Fruit fly (Drosophila melanogaster) whole organism, pupa: Measurements from ENCODE around the gene CG1927.

Source experiments
- CG10348 ChIP-seq: fragments of 200-800 bp; sonication (Bioruptor generic); IDR thresholded peaks from 2 replicates; pipeline ENCODE4 v1.3.6; 2022; ENCODE audit warnings: missing biosample characterization, missing genetic modification characterization
- CG12605 ChIP-seq: fragments of 200-800 bp; sonication (Bioruptor generic); IDR thresholded peaks from 2 replicates; pipeline ENCODE4 v1.3.6; 2022; ENCODE audit warnings: missing biosample characterization, missing genetic modification characterization
- CG13204 ChIP-seq: fragments of 200-800 bp; sonication (Bioruptor generic); optimal IDR thresholded peaks from 2 replicates; lab custom pipeline; 2018; ENCODE audit warnings: missing biosample characterization, mild to moderate bottlenecking, missing genetic modification characterization, moderate library complexity
- CG14655 ChIP-seq: fragments of 200-800 bp; sonication (Bioruptor generic); optimal IDR thresholded peaks from 3 replicates; lab custom pipeline; 2017; ENCODE audit warnings: mild to moderate bottlenecking, missing biosample characterization, missing genetic modification reagents, missing genetic modification characterization
- CG15710 ChIP-seq: fragments of 200-800 bp; sonication (Bioruptor generic); optimal IDR thresholded peaks from 2 replicates; lab custom pipeline; 2018; ENCODE audit warnings: missing biosample characterization, mild to moderate bottlenecking, missing genetic modification characterization, moderate library complexity
- CG17806 ChIP-seq: fragments of 200-800 bp; sonication (Bioruptor generic); optimal IDR thresholded peaks from 2 replicates; lab custom pipeline; 2018; ENCODE audit warnings: missing biosample characterization, mild to moderate bottlenecking, missing genetic modification characterization, moderate library complexity
- CG32121 ChIP-seq: fragments of 200-800 bp; sonication (Bioruptor generic); IDR thresholded peaks from 2 replicates; pipeline ENCODE4 v1.3.6; 2022; ENCODE audit warnings: missing biosample characterization, missing genetic modification characterization
- CG34367 ChIP-seq: fragments of 200-800 bp; sonication (Bioruptor generic); optimal IDR thresholded peaks from 2 replicates; lab custom pipeline; 2018; ENCODE audit warnings: missing biosample characterization, mild to moderate bottlenecking, missing genetic modification characterization
- CG4496 ChIP-seq: fragments of 200-800 bp; sonication (Bioruptor generic); IDR thresholded peaks from 3 replicates; pipeline ENCODE4 v1.3.6; 2022; ENCODE audit warnings: missing biosample characterization, missing genetic modification characterization
- CG8159 ChIP-seq: fragments of 200-800 bp; sonication (Bioruptor generic); optimal IDR thresholded peaks from 3 replicates; lab custom pipeline; 2018; ENCODE audit warnings: missing biosample characterization, mild to moderate bottlenecking, missing genetic modification characterization, moderate library complexity
- CG8301 ChIP-seq: fragments of 200-800 bp; sonication (Bioruptor generic); optimal IDR thresholded peaks from 2 replicates; lab custom pipeline; 2018; ENCODE audit warnings: missing biosample characterization, mild to moderate bottlenecking, missing genetic modification characterization
- CG9948 ChIP-seq: fragments of 200-800 bp; sonication (Bioruptor generic); optimal IDR thresholded peaks from 2 replicates; lab custom pipeline; 2018; ENCODE audit warnings: missing biosample characterization, mild to moderate bottlenecking, missing genetic modification characterization, moderate library complexity
- D1 ChIP-seq: fragments of 200-800 bp; sonication (Bioruptor generic); optimal IDR thresholded peaks from 2 replicates; lab custom pipeline; 2018; ENCODE audit warnings: missing biosample characterization, mild to moderate bottlenecking, missing genetic modification characterization, moderate library complexity
- EcR ChIP-seq: fragments of 200-800 bp; sonication (Bioruptor generic); optimal IDR thresholded peaks from 3 replicates; lab custom pipeline; 2019; ENCODE audit warnings: missing biosample characterization, missing genetic modification characterization, mild to moderate bottlenecking, moderate library complexity, missing genetic modification reagents
- Ets98B ChIP-seq: fragments of 200-800 bp; sonication (Bioruptor generic); IDR thresholded peaks from 2 replicates; pipeline ENCODE4 v1.3.6; 2022; ENCODE audit warnings: missing biosample characterization, missing genetic modification characterization
- Pif1A ChIP-seq: fragments of 200-800 bp; sonication (Bioruptor generic); optimal IDR thresholded peaks from 3 replicates; lab custom pipeline; 2016; ENCODE audit warnings: missing biosample characterization, missing genetic modification characterization
- Pif1B ChIP-seq: fragments of 200-800 bp; sonication (Bioruptor generic); optimal IDR thresholded peaks from 3 replicates; lab custom pipeline; 2016; ENCODE audit warnings: missing biosample characterization, missing genetic modification characterization
- Snoo ChIP-seq: fragments of 200-800 bp; sonication (Bioruptor generic); optimal IDR thresholded peaks from 3 replicates; lab custom pipeline; 2017; ENCODE audit warnings: missing biosample characterization, mild to moderate bottlenecking, missing genetic modification characterization, inconsistent platforms
- fd96Ca ChIP-seq: fragments of 200-800 bp; sonication (Bioruptor generic); IDR thresholded peaks from 3 replicates; pipeline ENCODE4 v1.3.6; 2022; ENCODE audit warnings: missing biosample characterization, missing genetic modification characterization
- gl ChIP-seq: fragments of 200-800 bp; sonication (Bioruptor generic); optimal IDR thresholded peaks from 2 replicates; lab custom pipeline; 2018; ENCODE audit warnings: missing biosample characterization, mild to moderate bottlenecking, missing genetic modification characterization
- rn ChIP-seq: fragments of 200-800 bp; sonication (Bioruptor generic); IDR thresholded peaks from 2 replicates; pipeline ENCODE4 v1.3.6; 2022; ENCODE audit warnings: missing biosample characterization, missing genetic modification characterization

CG1927 gene

DNA sequence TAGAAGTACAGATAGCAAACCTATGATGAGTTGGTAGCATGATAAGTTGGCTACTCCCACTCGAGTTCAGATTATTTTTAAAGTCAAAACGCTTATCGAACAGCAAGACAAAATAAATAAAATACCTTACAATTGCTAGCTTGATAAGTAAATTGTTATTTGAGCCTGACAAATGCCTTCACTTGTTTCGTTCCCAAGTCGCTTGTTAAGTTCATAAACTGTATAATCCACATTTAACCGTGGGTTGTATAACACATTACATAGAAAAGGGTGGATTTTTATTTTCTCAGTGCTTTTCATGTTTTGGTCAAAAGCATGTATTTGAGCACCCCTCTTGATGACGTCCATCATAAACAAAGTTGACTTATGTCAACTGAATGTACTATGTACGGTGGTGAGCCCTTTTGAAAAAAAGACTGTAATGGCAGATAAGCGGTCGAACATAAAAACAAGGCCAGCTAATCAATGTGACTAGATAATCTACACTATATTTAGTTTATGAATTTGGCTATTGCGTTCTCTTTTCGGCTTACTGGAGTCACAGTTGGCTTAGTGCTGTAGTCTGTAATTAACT lies 987 bp downstream of the CG1927 start:
- TF ChIP-seq CG15710 (tag; lab: Kevin White, UChicago) (no peak), CG8159 (tag; lab: Kevin White, UChicago) (no peak), CG32121 (GFP tag; lab: Robert Waterston, UW) (no peak), Snoo (tag; lab: Kevin White, UChicago) (no peak), gl (tag; lab: Kevin White, UChicago) (no peak), CG9948 (tag; lab: Kevin White, UChicago) (no peak), CG17806 (tag; lab: Kevin White, UChicago) (no peak), Ets98B (no peak), D1 (tag; lab: Kevin White, UChicago) (no peak), CG34367 (no peak), CG10348 (GFP tag; lab: Robert Waterston, UW) (no peak), Pif1B (GFP tag; lab: Kevin White, UChicago) (no peak), CG4496 (GFP tag; lab: Robert Waterston, UW) (no peak), EcR (GFP tag; lab: Kevin White, UChicago) (no peak), CG14655 (GFP tag; lab: Kevin White, UChicago) (no peak), Pif1A (GFP tag; lab: Kevin White, UChicago) (no peak), CG12605 (GFP tag; lab: Robert Waterston, UW) (no peak), CG13204 (GFP tag; lab: Kevin White, UChicago) (no peak)

DNA sequence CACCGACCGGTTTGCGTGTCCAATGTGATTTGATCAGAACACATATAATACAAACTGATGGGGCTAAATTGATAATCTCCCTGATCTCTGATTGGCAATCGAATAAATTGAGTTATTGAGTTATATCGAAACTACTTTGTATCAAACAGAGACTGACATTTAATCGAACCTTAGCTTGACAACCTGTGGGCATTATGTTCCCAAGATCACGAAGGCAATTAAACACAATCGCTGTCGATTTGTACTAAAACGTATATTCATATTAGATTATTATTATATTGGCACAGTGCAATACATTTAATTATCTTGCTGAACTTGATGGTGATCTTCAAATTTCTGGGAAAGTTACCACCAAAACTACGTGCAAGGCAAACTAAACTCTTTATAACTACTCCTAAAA lies 1.5 kb downstream of the CG1927 start:
- TF ChIP-seq CG32121 (GFP tag; lab: Robert Waterston, UW) (no peak), CG34367 (no peak), EcR (GFP tag; lab: Kevin White, UChicago) (no peak), CG10348 (GFP tag; lab: Robert Waterston, UW) (no peak), Snoo (tag; lab: Kevin White, UChicago) (no peak), rn (GFP tag; lab: Robert Waterston, UW) (no peak), CG12605 (GFP tag; lab: Robert Waterston, UW) (no peak), gl (tag; lab: Kevin White, UChicago) (no peak), Pif1A (GFP tag; lab: Kevin White, UChicago) (no peak), CG8159 (tag; lab: Kevin White, UChicago) (no peak), Pif1B (GFP tag; lab: Kevin White, UChicago) (no peak), CG9948 (tag; lab: Kevin White, UChicago) (no peak), CG17806 (tag; lab: Kevin White, UChicago) (no peak), CG8301 (tag; lab: Kevin White, UChicago) (no peak), fd96Ca (GFP tag; lab: Robert Waterston, UW) (no peak), D1 (tag; lab: Kevin White, UChicago) (no peak), CG15710 (tag; lab: Kevin White, UChicago) (no peak)

DNA sequence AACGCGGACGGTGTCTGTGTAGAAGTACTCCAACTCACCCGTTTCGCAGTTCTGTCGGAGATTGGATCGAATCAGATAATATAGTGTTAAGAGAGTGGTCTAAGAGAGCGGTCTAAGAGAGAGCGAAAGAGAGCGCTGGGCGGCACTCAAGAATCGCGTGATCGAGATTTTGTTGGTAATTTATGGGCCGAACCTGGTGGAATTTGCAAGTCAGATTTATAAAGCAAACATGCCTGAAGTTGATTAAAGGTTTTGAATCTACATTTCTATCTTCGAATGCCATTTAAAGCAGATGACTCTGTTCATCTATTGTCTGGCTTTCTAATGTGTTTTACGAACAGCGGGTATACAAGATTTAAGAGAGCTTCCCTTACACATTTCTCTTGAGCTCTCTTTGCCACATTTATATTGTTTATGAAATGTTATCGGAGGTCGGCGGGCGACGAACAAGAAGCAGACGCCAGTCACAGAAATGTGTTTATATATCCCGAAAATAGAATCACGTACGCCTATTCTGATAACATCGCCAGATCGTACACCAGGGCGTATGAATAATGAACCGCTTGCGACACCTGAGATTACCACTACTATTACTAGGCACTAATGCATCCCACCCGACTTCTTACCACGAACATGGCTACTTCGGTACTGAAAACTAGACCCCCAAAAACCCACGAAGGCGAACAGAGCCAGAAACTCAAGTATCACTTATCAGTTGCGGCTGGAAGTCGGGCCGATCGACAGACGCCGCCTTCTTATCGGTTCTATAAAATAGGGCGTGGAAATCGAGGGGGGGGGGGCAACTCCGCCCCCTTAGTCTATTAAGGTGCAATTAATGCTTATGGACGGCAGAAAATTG lies 2.2 kb downstream of the CG1927 start:
- TF ChIP-seq CG12605 (GFP tag; lab: Robert Waterston, UW) (no peak), Pif1B (GFP tag; lab: Kevin White, UChicago) (no peak), CG13204 (GFP tag; lab: Kevin White, UChicago) (no peak), rn (GFP tag; lab: Robert Waterston, UW) (no peak), Pif1A (GFP tag; lab: Kevin White, UChicago) (no peak), D1 (tag; lab: Kevin White, UChicago) (no peak), EcR (GFP tag; lab: Kevin White, UChicago) (no peak), Ets98B (no peak), CG14655 (GFP tag; lab: Kevin White, UChicago) (no peak), CG17806 (tag; lab: Kevin White, UChicago) (no peak)
- TF ChIP-seq, all 21 proteins: peak for 0

DNA sequence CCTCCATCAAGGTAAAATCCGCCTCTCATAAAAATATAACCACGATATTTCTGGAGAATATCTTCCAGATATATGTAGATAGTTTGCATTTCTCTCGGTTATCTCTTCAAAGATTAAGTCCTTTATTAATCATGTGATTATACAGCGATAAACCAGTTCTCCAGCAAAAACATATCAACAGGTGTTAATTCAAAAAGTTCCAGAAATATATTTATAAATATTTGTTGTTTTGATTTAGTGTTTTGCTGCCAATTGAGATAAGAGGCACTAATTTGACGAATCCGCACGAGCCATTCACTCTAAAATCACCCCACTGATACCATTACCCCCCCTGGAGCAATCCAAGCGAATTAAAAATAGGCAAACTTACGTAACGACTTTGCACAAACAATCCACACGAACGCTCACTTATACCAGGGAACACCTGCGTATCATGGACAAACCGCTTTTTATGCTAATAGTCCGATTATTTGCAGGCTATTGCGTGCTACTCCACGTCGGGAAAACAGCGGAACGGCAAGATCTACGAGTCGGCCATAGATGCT lies 5.2 kb downstream of the CG1927 start:
- TF ChIP-seq CG10348 (GFP tag; lab: Robert Waterston, UW) (no peak), CG13204 (GFP tag; lab: Kevin White, UChicago) (no peak)

DNA sequence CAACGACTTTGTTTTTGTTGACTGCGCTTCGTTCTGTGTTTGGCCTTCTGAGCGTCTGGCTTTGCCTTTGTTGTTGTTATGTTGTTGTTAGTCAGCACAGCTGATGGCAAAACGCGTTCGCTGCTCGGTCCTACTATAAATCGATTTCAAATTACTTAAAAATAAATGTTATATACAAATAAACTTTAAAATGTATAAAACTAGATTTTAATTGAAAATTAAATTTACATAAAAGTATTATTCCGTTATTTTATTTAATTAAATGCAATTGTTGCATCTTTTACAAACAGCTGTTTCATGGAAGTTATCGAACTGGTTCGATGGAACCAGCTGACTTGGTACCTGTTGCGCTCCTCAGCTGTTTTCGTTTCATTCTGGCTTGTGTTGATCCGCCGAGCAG lies 5.8 kb downstream of the CG1927 start, which contains the start of gene mv:
TSS of gene mv (minus strand) at position 80 of the 400 bp plus-strand sequence.
- 0 out of 2 replicates have a peak, but pooled peaks have one; percentile 51 for TF ChIP-seq CG12605 (GFP tag; lab: Robert Waterston, UW)
- no peak for TF ChIP-seq CG34367

DNA sequence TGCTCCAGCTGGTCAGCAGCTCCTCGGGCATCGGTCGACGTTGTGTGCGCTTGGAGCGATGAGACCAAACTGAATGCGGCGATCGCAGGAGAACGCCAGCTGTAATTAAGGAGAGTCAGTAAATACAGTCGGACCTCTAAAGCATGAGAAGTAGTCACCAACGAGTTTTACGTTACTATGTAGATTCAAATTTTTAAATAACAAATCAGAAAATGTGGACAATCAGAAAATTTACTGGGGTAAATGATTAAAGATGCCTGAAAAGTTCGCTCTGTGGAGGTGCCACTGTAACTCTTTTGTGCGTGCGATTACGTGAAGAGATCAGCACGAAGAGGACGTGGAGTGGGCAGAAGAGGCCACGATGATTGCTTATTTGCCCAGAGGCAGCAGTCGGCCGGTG lies 6.9 kb downstream of the CG1927 start, which contains the start of gene SCOT:
TSS of gene SCOT (plus strand) at position 180 of the 400 bp plus-strand sequence.
- TF ChIP-seq CG13204 (GFP tag; lab: Kevin White, UChicago) = peak; percentile 82
- TF ChIP-seq CG14655 (GFP tag; lab: Kevin White, UChicago) = peak; percentile 97
- TF ChIP-seq CG15710 (tag; lab: Kevin White, UChicago) = peak; percentile 93
- TF ChIP-seq CG17806 (tag; lab: Kevin White, UChicago) = peak; percentile 92
- peak; percentile 97 for TF ChIP-seq CG32121 (GFP tag; lab: Robert Waterston, UW)
- TF ChIP-seq CG9948 (tag; lab: Kevin White, UChicago) = peak; percentile 87
- TF ChIP-seq CG10348 (GFP tag; lab: Robert Waterston, UW) = peak; percentile 91
- TF ChIP-seq CG8301 (tag; lab: Kevin White, UChicago) = peak; percentile 95
- TF ChIP-seq Ets98B = peak; percentile 98
- peak; percentile 98 for TF ChIP-seq fd96Ca (GFP tag; lab: Robert Waterston, UW)
- TF ChIP-seq D1 (tag; lab: Kevin White, UChicago) = no peak
- no peak for TF ChIP-seq Snoo (tag; lab: Kevin White, UChicago)
- TF ChIP-seq CG12605 (GFP tag; lab: Robert Waterston, UW) = peak; percentile 98
- peak; percentile 95 for TF ChIP-seq Pif1A (GFP tag; lab: Kevin White, UChicago)
- peak; percentile 89 for TF ChIP-seq CG8159 (tag; lab: Kevin White, UChicago)
- peak; percentile 99 for TF ChIP-seq CG4496 (GFP tag; lab: Robert Waterston, UW)
- peak; percentile 86 for TF ChIP-seq gl (tag; lab: Kevin White, UChicago)
- TF ChIP-seq EcR (GFP tag; lab: Kevin White, UChicago) = no peak
- TF ChIP-seq Pif1B (GFP tag; lab: Kevin White, UChicago) = peak; percentile 93
- TF ChIP-seq rn (GFP tag; lab: Robert Waterston, UW) = peak; percentile 95
- TF ChIP-seq CG34367 = peak; percentile 93
